Worm (Caenorhabditis elegans): ENCODE results near the gene lgc-32.

DNA sequence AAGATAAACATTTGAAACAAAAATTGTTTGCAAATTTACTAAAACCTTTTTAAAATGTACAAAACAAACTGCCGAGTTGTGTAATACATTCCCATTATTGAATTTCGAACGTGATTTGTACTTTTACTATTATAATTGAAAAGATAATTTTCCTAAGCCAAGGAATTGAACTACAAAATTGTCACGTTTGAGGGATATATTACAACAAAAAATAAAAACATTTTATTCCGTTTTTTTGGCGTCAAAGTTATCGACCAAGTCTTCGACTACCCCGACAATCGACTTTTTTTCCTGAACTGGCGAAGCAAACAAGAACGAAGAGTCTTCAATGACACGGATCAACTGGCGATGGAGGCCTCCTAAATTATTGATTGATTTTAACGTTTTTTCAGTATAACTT, 9.0 kb downstream of the lgc-32 start, which contains the start of gene T19D7.7:
- TF ChIP-seq R02D3.7 (tag; optimal IDR thresholded peaks at IDR 0.05) (no peak), zag-1 (tag; optimal IDR thresholded peaks at IDR 0.05) (no peak), aly-2 (tag; optimal IDR thresholded peaks at IDR 0.05) (no peak), lin-39 (tag; optimal IDR thresholded peaks at IDR 0.05) (no peak), nhr-11 (tag; optimal IDR thresholded peaks at IDR 0.05) (no peak)
